Worm (Caenorhabditis elegans): ENCODE measurements around the gene Y43F8C.11.
A peak's percentile ranks its signal among the peaks of the same experiment; 100 is the strongest.

Gene Y43F8C.11

ce11 chrV:19671816-19672215, 1.8 kb downstream of the Y43F8C.11 start:
- TF ChIP-seq alr-1 (tag; optimal IDR thresholded peaks at IDR 0.05): no peak
- no peak for TF ChIP-seq lin-39 (tag; optimal IDR thresholded peaks at IDR 0.05)
- no peak for TF ChIP-seq mdl-1 (tag; optimal IDR thresholded peaks at IDR 0.05)
- no peak for TF ChIP-seq crh-2 (tag; optimal IDR thresholded peaks at IDR 0.05)
- no peak for TF ChIP-seq nhr-12 (tag; optimal IDR thresholded peaks at IDR 0.05)
- TF ChIP-seq lin-11 (tag; optimal IDR thresholded peaks at IDR 0.05): no peak
- TF ChIP-seq nhr-237 (tag; optimal IDR thresholded peaks at IDR 0.05): no peak

- TF ChIP-seq lin-11 (tag; optimal IDR thresholded peaks at IDR 0.05) (no peak), nhr-10 (tag; optimal IDR thresholded peaks at IDR 0.05) (no peak), fos-1 (tag; optimal IDR thresholded peaks at IDR 0.05) (peak; percentile 77), lin-39 (tag; optimal IDR thresholded peaks at IDR 0.05) (no peak), C34F6.9 (tag; optimal IDR thresholded peaks at IDR 0.05) (peak; percentile 12), skn-1 (tag; optimal IDR thresholded peaks at IDR 0.05) (peak; percentile 96)
Observed at ce11 chrV:19672357-19672756, 2.3 kb downstream of the Y43F8C.11 start.

ce11 chrV:19673298-19673903, 3.3 kb downstream of the Y43F8C.11 start:
- TF ChIP-seq skn-1 (tag; optimal IDR thresholded peaks at IDR 0.05) (peak; percentile 59), unc-39 (tag; optimal IDR thresholded peaks at IDR 0.05) (no peak), lsy-2 (tag; optimal IDR thresholded peaks at IDR 0.05) (no peak), nhr-12 (tag; optimal IDR thresholded peaks at IDR 0.05) (no peak), ceh-16 (tag; optimal IDR thresholded peaks at IDR 0.05) (no peak), nhr-21 (tag; optimal IDR thresholded peaks at IDR 0.05) (no peak), sma-9 (GFP tag; optimal IDR thresholded peaks at IDR 0.05) (no peak), sma-9 (tag; optimal IDR thresholded peaks at IDR 0.05) (no peak), fos-1 (tag; optimal IDR thresholded peaks at IDR 0.05) (peak; percentile 50), lin-11 (tag; optimal IDR thresholded peaks at IDR 0.05) (no peak)

ce11 chrV:19674543-19674942, 4.5 kb downstream of the Y43F8C.11 start, which contains the start of gene mrp-7:
TSS of gene mrp-7 (plus strand) at chrV:19674843.
- TF ChIP-seq ama-1 (optimal IDR thresholded peaks at IDR 0.05) (no peak), mbf-1 (tag; optimal IDR thresholded peaks at IDR 0.05) (no peak), nhr-25 (tag; optimal IDR thresholded peaks at IDR 0.05) (no peak), egl-27 (tag; optimal IDR thresholded peaks at IDR 0.05) (no peak), ztf-1 (GFP tag; conservative IDR thresholded peaks at IDR 0.05) (no peak), ztf-4 (tag; optimal IDR thresholded peaks at IDR 0.05) (no peak), ceh-82 (tag; optimal IDR thresholded peaks at IDR 0.05) (no peak), lin-11 (tag; optimal IDR thresholded peaks at IDR 0.05) (no peak), zag-1 (tag; optimal IDR thresholded peaks at IDR 0.05) (no peak), F13H6.1 (tag; optimal IDR thresholded peaks at IDR 0.05) (no peak), blmp-1 (tag; optimal IDR thresholded peaks at IDR 0.05; ENCODE audit: insufficient read depth) (no peak), nhr-12 (tag; optimal IDR thresholded peaks at IDR 0.05) (no peak), unc-55 (GFP tag; optimal IDR thresholded peaks at IDR 0.05) (no peak), elt-1 (tag; optimal IDR thresholded peaks at IDR 0.05) (no peak), R02D3.7 (tag; optimal IDR thresholded peaks at IDR 0.05) (no peak)

- TF ChIP-seq elt-3 (tag; optimal IDR thresholded peaks at IDR 0.05) (no peak), Y55F3AM.14 (GFP tag; optimal IDR thresholded peaks at IDR 0.05) (no peak), crh-2 (tag; optimal IDR thresholded peaks at IDR 0.05) (no peak), nhr-11 (tag; optimal IDR thresholded peaks at IDR 0.05) (no peak), peb-1 (tag; optimal IDR thresholded peaks at IDR 0.05) (no peak), alr-1 (tag; optimal IDR thresholded peaks at IDR 0.05) (no peak), sem-4 (tag; optimal IDR thresholded peaks at IDR 0.05) (no peak), F13H6.1 (tag; optimal IDR thresholded peaks at IDR 0.05) (no peak), nhr-25 (tag; optimal IDR thresholded peaks at IDR 0.05) (no peak), fos-1 (tag; optimal IDR thresholded peaks at IDR 0.05) (no peak), nhr-10 (tag; optimal IDR thresholded peaks at IDR 0.05) (no peak), mbf-1 (tag; optimal IDR thresholded peaks at IDR 0.05) (no peak), elt-1 (tag; optimal IDR thresholded peaks at IDR 0.05) (no peak), nhr-12 (tag; optimal IDR thresholded peaks at IDR 0.05) (no peak)
Observed at ce11 chrV:19691271-19691886, 21.3 kb downstream of the Y43F8C.11 start.

All from whole organism, L2 larva.